Comparison of ENCODE assay signal across 3 fruit fly cellular contexts in the genomic region with DNA sequence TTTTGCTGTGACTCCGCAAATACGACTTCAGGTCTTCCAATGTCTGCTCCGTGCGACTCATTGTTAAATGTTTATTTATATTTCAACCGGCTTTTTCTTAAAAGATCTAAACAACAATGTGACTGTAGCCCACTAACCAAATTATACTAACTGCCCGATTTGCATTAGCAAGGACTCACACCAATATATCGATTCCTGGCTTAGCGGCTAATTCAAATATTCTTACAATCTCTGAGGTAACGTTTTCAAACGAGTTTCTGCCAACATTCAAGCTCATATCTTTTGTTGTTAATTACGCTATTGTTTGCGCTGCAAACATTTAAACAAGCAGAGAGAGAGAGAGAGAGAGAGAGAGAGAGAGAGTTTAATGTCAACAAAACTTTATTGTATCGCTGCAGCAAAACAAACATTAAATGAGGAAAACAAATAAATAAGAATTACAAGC.
TF ChIP-seq lines count a peak whose summit lies in the region.

A gene (minus strand): TSS at position 131 of the 445 bp plus-strand sequence.

- TF ChIP-seq CTCF in whole organism, embryonic (GFP tag; optimal IDR thresholded peaks at IDR 0.05; lab: Kevin White, UChicago) = peak; percentile 19

TF ChIP-seq in whole organism, adult, 20 proteins besides CTCF, POLR2A, EP300 and RAD21:
- no peak for TF ChIP-seq CG12768 (GFP tag; optimal IDR thresholded peaks at IDR 0.05; lab: Kevin White, UChicago)
- peak; percentile 24 for TF ChIP-seq cic (GFP tag; optimal IDR thresholded peaks at IDR 0.05; lab: Kevin White, UChicago)

TF ChIP-seq in whole organism, embryonic, 481 proteins besides CTCF, POLR2A, EP300 and RAD21 (continues in another document):
- TF ChIP-seq mld (GFP tag; IDR thresholded peaks at IDR 0.05; lab: Robert Waterston, UW; ENCODE audit: partially characterized antibody) (no peak), grn (GFP tag; optimal IDR thresholded peaks at IDR 0.05; lab: Kevin White, UChicago) (peak; percentile 26), CG4730 (GFP tag; IDR thresholded peaks at IDR 0.05; lab: Robert Waterston, UW) (no peak), CG13424 (tag; optimal IDR thresholded peaks at IDR 0.05; lab: Kevin White, UChicago) (peak; percentile 4), gt (GFP tag; IDR thresholded peaks at IDR 0.05; lab: Robert Waterston, UW) (no peak), CG10462 (GFP tag; optimal IDR thresholded peaks at IDR 0.05; lab: Kevin White, UChicago) (no peak), B-H2 (GFP tag; optimal IDR thresholded peaks at IDR 0.05; lab: Kevin White, UChicago) (no peak), Six4 (GFP tag; optimal IDR thresholded peaks at IDR 0.05; lab: Kevin White, UChicago) (peak; percentile 22), Hr78 (GFP tag; optimal IDR thresholded peaks at IDR 0.05; lab: Kevin White, UChicago) (peak in 1 of 2 experiments; percentile 1), klu (GFP tag; IDR thresholded peaks at IDR 0.05; lab: Robert Waterston, UW) (no peak), odd (GFP tag; optimal IDR thresholded peaks at IDR 0.05; lab: Kevin White, UChicago) (no peak), Chrac-16 (GFP tag; optimal IDR thresholded peaks at IDR 0.05; lab: Kevin White, UChicago) (no peak), crol (GFP tag; IDR thresholded peaks at IDR 0.05; lab: Robert Waterston, UW) (no peak), pan (optimal IDR thresholded peaks at IDR 0.05; lab: Kevin White, UChicago) (no peak), pan (GFP tag; optimal IDR thresholded peaks at IDR 0.05 in 1 of 2, IDR thresholded peaks at IDR 0.05 in 1 of 2) (no peak), CG9797 (GFP tag; optimal IDR thresholded peaks at IDR 0.05; lab: Kevin White, UChicago) (peak; percentile 74), pnt (GFP tag; optimal IDR thresholded peaks at IDR 0.05; lab: Kevin White, UChicago) (peak; percentile 12), slbo (GFP tag; IDR thresholded peaks at IDR 0.05; lab: Robert Waterston, UW) (no peak), CG12071 (GFP tag; optimal IDR thresholded peaks at IDR 0.05; lab: Kevin White, UChicago) (peak; percentile 32), ab (GFP tag; optimal IDR thresholded peaks at IDR 0.05; lab: Kevin White, UChicago) (no peak), Lhr (GFP tag; optimal IDR thresholded peaks at IDR 0.05; lab: Kevin White, UChicago) (peak; percentile 55), CG8478 (optimal IDR thresholded peaks at IDR 0.05; lab: Kevin White, UChicago) (no peak), jing (GFP tag; optimal IDR thresholded peaks at IDR 0.05; lab: Kevin White, UChicago) (no peak), shn (GFP tag; optimal IDR thresholded peaks at IDR 0.05; lab: Kevin White, UChicago) (no peak), Sry-β (GFP tag; optimal IDR thresholded peaks at IDR 0.05; lab: Kevin White, UChicago) (peak; percentile 43), MBD-R2 (GFP tag; IDR thresholded peaks at IDR 0.05; lab: Robert Waterston, UW) (peak; percentile 76), tll (GFP tag; optimal IDR thresholded peaks at IDR 0.05; lab: Kevin White, UChicago) (peak in 1 of 2 experiments; percentile 16), CG31224 (GFP tag; IDR thresholded peaks at IDR 0.05; lab: Robert Waterston, UW) (no peak), tgo (GFP tag; IDR thresholded peaks at IDR 0.05; lab: Robert Waterston, UW) (no peak), CG2199 (GFP tag; IDR thresholded peaks at IDR 0.05; lab: Robert Waterston, UW) (no peak), Xrp1 (GFP tag; IDR thresholded peaks at IDR 0.05; lab: Robert Waterston, UW) (peak; percentile 49; the same call in 1 of the 2 replicates), Sin3A (optimal IDR thresholded peaks at IDR 0.05; lab: Kevin White, UChicago) (peak; percentile 26), sqz (GFP tag; optimal IDR thresholded peaks at IDR 0.05; lab: Kevin White, UChicago) (peak; percentile 58), CG17328 (GFP tag; IDR thresholded peaks at IDR 0.05; lab: Robert Waterston, UW) (no peak), CG8290 (GFP tag; optimal IDR thresholded peaks at IDR 0.05; lab: Kevin White, UChicago) (peak; percentile 52), CG8290 (tag; optimal IDR thresholded peaks at IDR 0.05; lab: Kevin White, UChicago) (no peak), Awh (GFP tag; IDR thresholded peaks at IDR 0.05; lab: Robert Waterston, UW) (peak; percentile 88), her (GFP tag; optimal IDR thresholded peaks at IDR 0.05; lab: Kevin White, UChicago) (no peak), CG1832 (GFP tag; optimal IDR thresholded peaks at IDR 0.05; lab: Kevin White, UChicago) (no peak), CG31441 (GFP tag; IDR thresholded peaks at IDR 0.05; lab: Robert Waterston, UW) (peak; percentile 49; the same call in 1 of the 2 replicates), Gug (GFP tag; IDR thresholded peaks at IDR 0.05; lab: Robert Waterston, UW) (no peak), Oli (tag; optimal IDR thresholded peaks at IDR 0.05; lab: Kevin White, UChicago) (no peak), bsh (GFP tag; optimal IDR thresholded peaks at IDR 0.05; lab: Kevin White, UChicago) (peak in 1 of 2 experiments; percentile 62)

TF ChIP-seq in whole organism, prepupa, 60 proteins besides CTCF, POLR2A, EP300 and RAD21:
- TF ChIP-seq fkh (GFP tag; optimal IDR thresholded peaks at IDR 0.05; lab: Kevin White, UChicago) (peak; percentile 72), dac (GFP tag; optimal IDR thresholded peaks at IDR 0.05; lab: Kevin White, UChicago) (no peak), Eip78C (GFP tag; lab: Kevin White, UChicago) (peak; percentile 34)
